Fruit fly (Drosophila melanogaster): ENCODE measurements around the gene Hrd3.

The Hrd3 gene

dm6 chr3R:23757912-23758607, at the start of gene Hrd3, which contains the start of gene PTPMT1:
Gene Hrd3, minus strand, starts transcription at chr3R:23758557.
Gene PTPMT1, plus strand, starts transcription at chr3R:23758339.
- peak; percentile 95 for TF ChIP-seq CG17801 (GFP tag; optimal IDR thresholded peaks at IDR 0.05; ENCODE audit: partially characterized antibody)

dm6 chr3R:23803668-23804067, 45.3 kb upstream of the Hrd3 start, which contains the start of gene CG34355:
Gene CG34355, plus strand, starts transcription at chr3R:23803859.
- peak; percentile 30 for TF ChIP-seq CG17801 (GFP tag; optimal IDR thresholded peaks at IDR 0.05; ENCODE audit: partially characterized antibody)

dm6 chr3R:23791491-23791890, 33.1 kb upstream of the Hrd3 start:
- TF ChIP-seq CG17801 (GFP tag; optimal IDR thresholded peaks at IDR 0.05; ENCODE audit: partially characterized antibody) = no peak

dm6 chr3R:23790483-23791175, 32.3 kb upstream of the Hrd3 start:
- peak; percentile 29 for TF ChIP-seq CG17801 (GFP tag; optimal IDR thresholded peaks at IDR 0.05; ENCODE audit: partially characterized antibody)

- no peak for TF ChIP-seq CG17801 (GFP tag; optimal IDR thresholded peaks at IDR 0.05; ENCODE audit: partially characterized antibody)
These were observed 31.2 kb upstream of the Hrd3 start for dm6 chr3R:23789584-23789983.

dm6 chr3R:23788406-23789021, 30.2 kb upstream of the Hrd3 start:
- TF ChIP-seq CG17801 (GFP tag; optimal IDR thresholded peaks at IDR 0.05; ENCODE audit: partially characterized antibody) = no peak

dm6 chr3R:23787632-23787960, 29.2 kb upstream of the Hrd3 start:
- TF ChIP-seq CG17801 (GFP tag; optimal IDR thresholded peaks at IDR 0.05; ENCODE audit: partially characterized antibody) = no peak

dm6 chr3R:23786768-23787631, 28.6 kb upstream of the Hrd3 start:
- TF ChIP-seq CG17801 (GFP tag; optimal IDR thresholded peaks at IDR 0.05; ENCODE audit: partially characterized antibody) = peak; percentile 77

- TF ChIP-seq CG17801 (GFP tag; optimal IDR thresholded peaks at IDR 0.05; ENCODE audit: partially characterized antibody) = no peak
These were observed 26.7 kb upstream of the Hrd3 start for dm6 chr3R:23784925-23785680.

dm6 chr3R:23783961-23784360, 25.6 kb upstream of the Hrd3 start:
- no peak for TF ChIP-seq CG17801 (GFP tag; optimal IDR thresholded peaks at IDR 0.05; ENCODE audit: partially characterized antibody)

dm6 chr3R:23783403-23783757, 25.0 kb upstream of the Hrd3 start:
- TF ChIP-seq CG17801 (GFP tag; optimal IDR thresholded peaks at IDR 0.05; ENCODE audit: partially characterized antibody) = no peak

dm6 chr3R:23782456-23783402, 24.4 kb upstream of the Hrd3 start:
- TF ChIP-seq CG17801 (GFP tag; optimal IDR thresholded peaks at IDR 0.05; ENCODE audit: partially characterized antibody) = no peak

- TF ChIP-seq CG17801 (GFP tag; optimal IDR thresholded peaks at IDR 0.05; ENCODE audit: partially characterized antibody) = peak; percentile 70
These were observed 23.1 kb upstream of the Hrd3 start, which contains the start of the genes Nup98-96 and mbc for dm6 chr3R:23781466-23781935. Gene Nup98-96, minus strand, starts transcription at chr3R:23781621. Gene mbc, plus strand, starts transcription at chr3R:23781765.

Data from ovary, adult (tissue).